Worm (Caenorhabditis elegans): ENCODE measurements around the gene sel-9.
"Not testable (repeated sequence)": the region's sequence is repeated elsewhere in the genome, so short reads cannot be mapped to it uniquely, and the experiment has no call there.

The sel-9 gene

ce11 chrV:8340924-8341323 is 38.5 kb upstream of the sel-9 start, which contains the start of gene C08D8.7:
TSS of gene C08D8.7 (plus strand) at chrV:8341224.
- TF ChIP-seq nhr-232 (tag; optimal IDR thresholded peaks at IDR 0.05); unc-55 (GFP tag; optimal IDR thresholded peaks at IDR 0.05); fkh-6 (tag; optimal IDR thresholded peaks at IDR 0.05): not testable (repeated sequence)

ce11 chrV:8335620-8336019 is 33.2 kb upstream of the sel-9 start:
- TF ChIP-seq sox-2 (GFP tag; IDR thresholded peaks at IDR 0.05) (no peak), unc-55 (GFP tag; optimal IDR thresholded peaks at IDR 0.05) (peak; percentile 66)

ce11 chrV:8334360-8334759 is 32.0 kb upstream of the sel-9 start, which contains the start of gene tmd-2:
TSS of gene tmd-2 (plus strand) at chrV:8334660.
- no peak for TF ChIP-seq Y22D7AL.16 (tag; optimal IDR thresholded peaks at IDR 0.05)
- TF ChIP-seq ceh-48 (tag; optimal IDR thresholded peaks at IDR 0.05): no peak
- no peak for TF ChIP-seq nhr-11 (tag; optimal IDR thresholded peaks at IDR 0.05)
- no peak for TF ChIP-seq K09A11.1 (tag; optimal IDR thresholded peaks at IDR 0.05; ENCODE audit: insufficient read depth)
- TF ChIP-seq dmd-4 (tag; optimal IDR thresholded peaks at IDR 0.05; ENCODE audit: borderline replicate concordance): no peak

ce11 chrV:8327080-8327479 is 24.7 kb upstream of the sel-9 start:
- TF ChIP-seq dmd-4 (tag; optimal IDR thresholded peaks at IDR 0.05; ENCODE audit: borderline replicate concordance) (no peak), ceh-30 (tag; optimal IDR thresholded peaks at IDR 0.05) (no peak), nhr-11 (tag; optimal IDR thresholded peaks at IDR 0.05) (no peak), sox-2 (GFP tag; IDR thresholded peaks at IDR 0.05) (no peak)

ce11 chrV:8325906-8326305 is 23.5 kb upstream of the sel-9 start:
- TF ChIP-seq dve-1 (tag; optimal IDR thresholded peaks at IDR 0.05): no peak

ce11 chrV:8323545-8323944 is 21.2 kb upstream of the sel-9 start:
- TF ChIP-seq ceh-24 (tag; optimal IDR thresholded peaks at IDR 0.05) (no peak), elt-4 (tag; optimal IDR thresholded peaks at IDR 0.05) (no peak), ahr-1 (tag; optimal IDR thresholded peaks at IDR 0.05) (no peak), hlh-15 (tag; optimal IDR thresholded peaks at IDR 0.05) (no peak)

- TF ChIP-seq ama-1 (optimal IDR thresholded peaks at IDR 0.05) (no peak), pag-3 (tag; optimal IDR thresholded peaks at IDR 0.05; ENCODE audit: borderline replicate concordance) (no peak), fkh-10 (GFP tag; optimal IDR thresholded peaks at IDR 0.05) (no peak), ceh-31 (tag; optimal IDR thresholded peaks at IDR 0.05) (no peak)
Measured at ce11 chrV:8318135-8318534, 15.8 kb upstream of the sel-9 start, which contains the start of gene clec-219. TSS of gene clec-219 (plus strand) at chrV:8318435.

ce11 chrV:8314782-8315181 is 12.4 kb upstream of the sel-9 start:
- TF ChIP-seq unc-3 (GFP tag; conservative IDR thresholded peaks at IDR 0.05) (0 out of 2 replicates have a peak, but pooled peaks have one; percentile 25), ceh-45 (GFP tag; IDR thresholded peaks at IDR 0.05) (peak; percentile 58)
- not testable (repeated sequence) for TF ChIP-seq unc-3 (tag; optimal IDR thresholded peaks at IDR 0.05)

ce11 chrV:8311210-8311609 is 8.8 kb upstream of the sel-9 start, which contains the start of gene W02D7.12:
TSS of gene W02D7.12 (plus strand) at chrV:8311510.
- TF ChIP-seq pag-3 (tag; optimal IDR thresholded peaks at IDR 0.05; ENCODE audit: borderline replicate concordance) (no peak), ceh-22 (tag; optimal IDR thresholded peaks at IDR 0.05) (no peak), ceh-24 (tag; optimal IDR thresholded peaks at IDR 0.05) (no peak), ceh-6 (GFP tag; optimal IDR thresholded peaks at IDR 0.05) (no peak), eyg-1 (tag; optimal IDR thresholded peaks at IDR 0.05) (no peak), hlh-15 (tag; optimal IDR thresholded peaks at IDR 0.05) (no peak), ceh-31 (tag; optimal IDR thresholded peaks at IDR 0.05) (no peak), pqm-1 (tag; optimal IDR thresholded peaks at IDR 0.05) (no peak), fkh-6 (tag; optimal IDR thresholded peaks at IDR 0.05) (no peak), odd-2 (tag; optimal IDR thresholded peaks at IDR 0.05) (no peak), pha-2 (tag; optimal IDR thresholded peaks at IDR 0.05) (no peak), zip-5 (tag; optimal IDR thresholded peaks at IDR 0.05) (no peak)

All from whole organism, late embryonic.